Worm (Caenorhabditis elegans): ENCODE data around the gene F32B6.4.

F32B6.4 gene

ce11 chrIV:9920426-9920825, 28.6 kb upstream of the F32B6.4 start:
- TF ChIP-seq nhr-6 (tag; optimal IDR thresholded peaks at IDR 0.05): no peak
- TF ChIP-seq ztf-4 (tag; optimal IDR thresholded peaks at IDR 0.05): no peak
- no peak for TF ChIP-seq nhr-237 (tag; optimal IDR thresholded peaks at IDR 0.05)
- TF ChIP-seq mab-5 (tag; optimal IDR thresholded peaks at IDR 0.05): no peak
- no peak for TF ChIP-seq ZK546.5 (tag; optimal IDR thresholded peaks at IDR 0.05)

ce11 chrIV:9918021-9918420, 26.2 kb upstream of the F32B6.4 start:
- TF ChIP-seq nhr-237 (tag; optimal IDR thresholded peaks at IDR 0.05) (no peak), nhr-25 (tag; optimal IDR thresholded peaks at IDR 0.05) (peak; percentile 45), Y55F3AM.14 (GFP tag; optimal IDR thresholded peaks at IDR 0.05) (peak; percentile 16), ceh-16 (tag; optimal IDR thresholded peaks at IDR 0.05) (no peak), ztf-4 (tag; optimal IDR thresholded peaks at IDR 0.05) (no peak), nhr-21 (tag; optimal IDR thresholded peaks at IDR 0.05) (no peak), mdl-1 (tag; optimal IDR thresholded peaks at IDR 0.05) (no peak)

- TF ChIP-seq lin-11 (tag; optimal IDR thresholded peaks at IDR 0.05) (no peak), unc-55 (GFP tag; optimal IDR thresholded peaks at IDR 0.05) (no peak), nhr-10 (tag; optimal IDR thresholded peaks at IDR 0.05) (no peak), ztf-4 (tag; optimal IDR thresholded peaks at IDR 0.05) (no peak), egl-27 (tag; optimal IDR thresholded peaks at IDR 0.05) (no peak), nhr-21 (tag; optimal IDR thresholded peaks at IDR 0.05) (no peak), lin-13 (GFP tag; optimal IDR thresholded peaks at IDR 0.05) (no peak)
These were observed 24.4 kb upstream of the F32B6.4 start, which contains the start of gene bed-3 for ce11 chrIV:9916224-9916623. Gene bed-3, plus strand, starts transcription at chrIV:9916524.

ce11 chrIV:9915128-9915527, 23.3 kb upstream of the F32B6.4 start:
- TF ChIP-seq elt-1 (tag; optimal IDR thresholded peaks at IDR 0.05): no peak
- no peak for TF ChIP-seq skn-1 (tag; optimal IDR thresholded peaks at IDR 0.05)
- no peak for TF ChIP-seq sem-4 (tag; optimal IDR thresholded peaks at IDR 0.05)
- no peak for TF ChIP-seq ztf-11 (tag; optimal IDR thresholded peaks at IDR 0.05)
- no peak for TF ChIP-seq nhr-129 (tag; optimal IDR thresholded peaks at IDR 0.05)
- no peak for TF ChIP-seq sma-3 (GFP tag; optimal IDR thresholded peaks at IDR 0.05)
- TF ChIP-seq sma-9 (GFP tag; optimal IDR thresholded peaks at IDR 0.05): no peak
- no peak for TF ChIP-seq sma-9 (tag; optimal IDR thresholded peaks at IDR 0.05)
- TF ChIP-seq alr-1 (tag; optimal IDR thresholded peaks at IDR 0.05): no peak
- TF ChIP-seq unc-39 (tag; optimal IDR thresholded peaks at IDR 0.05): no peak
- no peak for TF ChIP-seq gmeb-1 (tag; optimal IDR thresholded peaks at IDR 0.05)
- TF ChIP-seq ceh-16 (tag; optimal IDR thresholded peaks at IDR 0.05): no peak
- no peak for TF ChIP-seq zag-1 (tag; optimal IDR thresholded peaks at IDR 0.05)
- TF ChIP-seq snpc-4 (tag; optimal IDR thresholded peaks at IDR 0.05): no peak
- TF ChIP-seq mdl-1 (tag; optimal IDR thresholded peaks at IDR 0.05): no peak
- no peak for TF ChIP-seq lin-39 (tag; optimal IDR thresholded peaks at IDR 0.05)
- TF ChIP-seq mab-5 (tag; optimal IDR thresholded peaks at IDR 0.05): no peak
- no peak for TF ChIP-seq elt-3 (tag; optimal IDR thresholded peaks at IDR 0.05)

- no peak for TF ChIP-seq unc-39 (tag; optimal IDR thresholded peaks at IDR 0.05)
- no peak for TF ChIP-seq egl-27 (tag; optimal IDR thresholded peaks at IDR 0.05)
- TF ChIP-seq sem-4 (tag; optimal IDR thresholded peaks at IDR 0.05): no peak
- TF ChIP-seq mdl-1 (tag; optimal IDR thresholded peaks at IDR 0.05): no peak
- no peak for TF ChIP-seq zag-1 (tag; optimal IDR thresholded peaks at IDR 0.05)
- TF ChIP-seq alr-1 (tag; optimal IDR thresholded peaks at IDR 0.05): no peak
- no peak for TF ChIP-seq ztf-4 (tag; optimal IDR thresholded peaks at IDR 0.05)
- TF ChIP-seq ztf-11 (tag; optimal IDR thresholded peaks at IDR 0.05): no peak
- TF ChIP-seq nhr-23 (tag; optimal IDR thresholded peaks at IDR 0.05): no peak
These were observed 21.2 kb upstream of the F32B6.4 start for ce11 chrIV:9913064-9913463.

- TF ChIP-seq alr-1 (tag; optimal IDR thresholded peaks at IDR 0.05): no peak
- no peak for TF ChIP-seq unc-55 (GFP tag; optimal IDR thresholded peaks at IDR 0.05)
- no peak for TF ChIP-seq mdl-1 (tag; optimal IDR thresholded peaks at IDR 0.05)
- no peak for TF ChIP-seq unc-62 (GFP tag; optimal IDR thresholded peaks at IDR 0.05)
- TF ChIP-seq unc-39 (tag; optimal IDR thresholded peaks at IDR 0.05): no peak
- TF ChIP-seq nhr-237 (tag; optimal IDR thresholded peaks at IDR 0.05): no peak
- TF ChIP-seq ZK546.5 (tag; optimal IDR thresholded peaks at IDR 0.05): no peak
- TF ChIP-seq nhr-21 (tag; optimal IDR thresholded peaks at IDR 0.05): no peak
- no peak for TF ChIP-seq nhr-6 (tag; optimal IDR thresholded peaks at IDR 0.05)
- no peak for TF ChIP-seq ztf-11 (tag; optimal IDR thresholded peaks at IDR 0.05)
- TF ChIP-seq lin-11 (tag; optimal IDR thresholded peaks at IDR 0.05): no peak
- TF ChIP-seq sem-4 (tag; optimal IDR thresholded peaks at IDR 0.05): no peak
- TF ChIP-seq F13H6.1 (tag; optimal IDR thresholded peaks at IDR 0.05): no peak
- TF ChIP-seq skn-1 (tag; optimal IDR thresholded peaks at IDR 0.05): no peak
- TF ChIP-seq lin-13 (GFP tag; optimal IDR thresholded peaks at IDR 0.05): no peak
- TF ChIP-seq ztf-1 (GFP tag; conservative IDR thresholded peaks at IDR 0.05): no peak
- TF ChIP-seq mbf-1 (tag; optimal IDR thresholded peaks at IDR 0.05): no peak
These were observed 11.8 kb upstream of the F32B6.4 start, which contains the start of gene best-13 for ce11 chrIV:9903608-9904007. Gene best-13, plus strand, starts transcription at chrIV:9903908.
